Fruit fly (Drosophila melanogaster): ENCODE measurements around the gene alpha-Est8.

DNA sequence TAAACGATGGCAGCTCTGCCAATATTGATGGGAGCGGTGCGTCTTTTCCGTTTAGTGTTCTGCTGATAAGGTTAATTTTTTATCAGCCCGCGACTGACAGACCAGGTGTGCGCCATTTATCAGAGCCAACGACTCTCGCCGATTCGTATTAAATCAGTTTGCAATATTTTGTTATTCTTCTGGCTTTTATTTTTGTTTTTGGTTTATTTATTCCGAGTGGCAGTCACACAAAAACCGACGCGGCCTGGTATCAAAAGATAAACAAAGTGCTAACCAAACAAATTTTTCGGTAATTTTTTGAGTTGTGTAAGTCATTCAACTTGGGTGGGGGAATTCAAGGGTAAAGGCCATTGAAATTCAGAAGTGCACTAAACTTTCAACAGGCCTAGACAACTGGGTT lies 18.0 kb downstream of the alpha-Est8 start:
- TF ChIP-seq h (GFP tag; optimal IDR thresholded peaks at IDR 0.05) (peak; percentile 56), OdsH (GFP tag; optimal IDR thresholded peaks at IDR 0.05) (peak; percentile 25), usp (GFP tag; optimal IDR thresholded peaks at IDR 0.05) (no peak), Abd-B (GFP tag; optimal IDR thresholded peaks at IDR 0.05) (no peak), CG9705 (GFP tag; optimal IDR thresholded peaks at IDR 0.05) (no peak), psq (GFP tag; optimal IDR thresholded peaks at IDR 0.05) (no peak), jim (GFP tag; optimal IDR thresholded peaks at IDR 0.05) (no peak), Dfd (GFP tag; optimal IDR thresholded peaks at IDR 0.05) (no peak), Dif (GFP tag; optimal IDR thresholded peaks at IDR 0.05; ENCODE audit: partially characterized antibody) (no peak)

Data from whole organism, wandering third instar larva.